Worm (Caenorhabditis elegans) whole organism, L4 larva: ENCODE measurements around the gene nap-1.

Experiments
- D1046.2 ChIP-seq: fragments of 200-800 bp; sonication (Bioruptor generic); IDR thresholded peaks from 2 replicates; pipeline ENCODE4 v1.3.6; 2022; ENCODE audit warnings: missing genetic modification characterization, missing compliant biosample characterization
- F10B5.3 ChIP-seq: sonication (generic microtip); optimal IDR thresholded peaks from 2 replicates; lab custom pipeline; 2016; ENCODE audit warnings: mild to moderate bottlenecking, missing genetic modification characterization, missing compliant biosample characterization
- R02D3.7 ChIP-seq: fragments of 150-350 bp; sonication (generic microtip); optimal IDR thresholded peaks from 3 replicates; lab custom pipeline; 2014; ENCODE audit warnings: missing biosample characterization, missing genetic modification characterization
- T26A8.4 ChIP-seq: fragments of 200-800 bp; sonication (Bioruptor generic); IDR thresholded peaks from 2 replicates; pipeline ENCODE4 v1.3.6; 2022; ENCODE audit warnings: missing genetic modification characterization, missing compliant biosample characterization
- Y105C5A.15 ChIP-seq: fragments of 200-800 bp; sonication (Bioruptor generic); IDR thresholded peaks from 2 replicates; pipeline ENCODE4 v1.3.6; 2022; ENCODE audit warnings: missing genetic modification characterization, missing compliant biosample characterization
- Y48G9A.11 ChIP-seq: fragments of 200-800 bp; sonication (Bioruptor generic); IDR thresholded peaks from 2 replicates; pipeline ENCODE4 v1.3.6; 2022; ENCODE audit warnings: missing genetic modification reagents, missing genetic modification characterization, missing compliant biosample characterization
- Y75B8A.6 ChIP-seq: fragments of 200-800 bp; sonication (Bioruptor generic); IDR thresholded peaks from 2 replicates; pipeline ENCODE4 v1.3.6; 2022; ENCODE audit warnings: missing genetic modification reagents, missing genetic modification characterization, missing compliant biosample characterization
- ZK337.2 ChIP-seq: fragments of 200-800 bp; sonication (Bioruptor generic); IDR thresholded peaks from 2 replicates; pipeline ENCODE4 v1.3.6; 2022; ENCODE audit warnings: missing genetic modification reagents, missing genetic modification characterization, missing compliant biosample characterization
- aly-2 ChIP-seq: sonication (generic microtip); optimal IDR thresholded peaks from 2 replicates; lab custom pipeline; 2018; ENCODE audit warnings: missing biosample characterization, missing genetic modification characterization
- ama-1 ChIP-seq: fragments of 150-350 bp; optimal IDR thresholded peaks from 2 replicates; lab custom pipeline; 2014; ENCODE audit warnings: inconsistent platforms, mixed read lengths
- ceh-28 ChIP-seq: fragments of 150-350 bp; optimal IDR thresholded peaks from 2 replicates; lab custom pipeline; 2014; ENCODE audit warnings: missing biosample characterization, missing genetic modification reagents, missing genetic modification characterization
- ceh-62 ChIP-seq: sonication (generic microtip); optimal IDR thresholded peaks from 2 replicates; lab custom pipeline; 2017; ENCODE audit warnings: missing biosample characterization, missing genetic modification characterization
- cey-2 ChIP-seq: sonication (generic microtip); optimal IDR thresholded peaks from 3 replicates; lab custom pipeline; 2017; ENCODE audit warnings: missing genetic modification characterization, mild to moderate bottlenecking, missing compliant biosample characterization, antibody characterized with exemption, borderline replicate concordance; ENCODE audit not compliant: insufficient read depth
- daf-12 ChIP-seq: fragments of 150-350 bp; optimal IDR thresholded peaks from 2 replicates; lab custom pipeline; 2014; ENCODE audit warnings: missing biosample characterization, missing genetic modification reagents, missing genetic modification characterization
- daf-8 ChIP-seq: fragments of 200-800 bp; sonication (Bioruptor generic); IDR thresholded peaks from 2 replicates; pipeline ENCODE4 v1.3.6; 2022; ENCODE audit warnings: missing genetic modification characterization, missing compliant biosample characterization
- egl-27 ChIP-seq: sonication (generic microtip); optimal IDR thresholded peaks from 3 replicates; lab custom pipeline; 2017; ENCODE audit warnings: missing biosample characterization, missing genetic modification reagents, missing genetic modification characterization
- egl-43 ChIP-seq: fragments of 200-800 bp; sonication (Bioruptor generic); IDR thresholded peaks from 2 replicates; pipeline ENCODE4 v1.3.6; 2022; ENCODE audit warnings: missing genetic modification reagents, missing genetic modification characterization, missing compliant biosample characterization
- fos-1 ChIP-seq: fragments of 150-350 bp; optimal IDR thresholded peaks from 2 replicates; lab custom pipeline; 2014; ENCODE audit warnings: missing biosample characterization, missing genetic modification characterization
- gei-8 ChIP-seq: fragments of 200-800 bp; sonication (Bioruptor generic); optimal IDR thresholded peaks from 2 replicates; lab custom pipeline; 2018; ENCODE audit warnings: mild to moderate bottlenecking, missing genetic modification characterization, missing compliant biosample characterization
- hif-1 ChIP-seq, 2 experiments: sonication (generic microtip); optimal IDR thresholded peaks; 2 replicates each; lab custom pipeline; 2016 to 2017; ENCODE audit warnings: missing compliant biosample characterization in 2 of 2, missing genetic modification characterization in 2 of 2, missing genetic modification reagents in 2 of 2, missing genotype in 2 of 2, mild to moderate bottlenecking in 1 of 2
- hlh-30 ChIP-seq: sonication (generic microtip); optimal IDR thresholded peaks from 2 replicates; lab custom pipeline; 2017; ENCODE audit warnings: antibody characterized with exemption, mild to moderate bottlenecking, missing genetic modification characterization, missing compliant biosample characterization; ENCODE audit not compliant: insufficient read depth
- hmg-1.1 ChIP-seq: fragments of 200-800 bp; sonication (Bioruptor generic); IDR thresholded peaks from 2 replicates; pipeline ENCODE4 v1.3.6; 2022; ENCODE audit warnings: missing genetic modification reagents, missing genetic modification characterization, missing compliant biosample characterization
- jun-1 ChIP-seq: fragments of 150-350 bp; optimal IDR thresholded peaks from 2 replicates; lab custom pipeline; 2014; ENCODE audit warnings: missing biosample characterization, missing genetic modification reagents, missing genetic modification characterization
- lin-1 ChIP-seq: fragments of 200-800 bp; sonication (Bioruptor generic); IDR thresholded peaks from 2 replicates; pipeline ENCODE4 v1.3.6; 2022; ENCODE audit warnings: missing genetic modification reagents, missing genetic modification characterization, missing compliant biosample characterization
- lin-13 ChIP-seq: fragments of 150-350 bp; optimal IDR thresholded peaks from 2 replicates; lab custom pipeline; 2014; ENCODE audit warnings: missing biosample characterization, missing genetic modification reagents, missing genetic modification characterization
- lin-15B ChIP-seq: fragments of 150-350 bp; sonication (generic microtip); optimal IDR thresholded peaks from 3 replicates; lab custom pipeline; 2014; ENCODE audit warnings: missing biosample characterization, missing genetic modification characterization
- lin-29 ChIP-seq: fragments of 200-800 bp; sonication (Bioruptor generic); IDR thresholded peaks from 2 replicates; pipeline ENCODE4 v1.3.6; 2022; ENCODE audit warnings: missing genetic modification reagents, missing genetic modification characterization, missing compliant biosample characterization
- lsy-2 ChIP-seq, 2 experiments: fragments of 150-350 bp in 1 of 2; sonication (generic microtip) in 1 of 2; optimal IDR thresholded peaks; 2 replicates each; lab custom pipeline; 2014 to 2017; ENCODE audit warnings: missing biosample characterization in 2 of 2, missing genetic modification characterization in 2 of 2
- mdt-29 ChIP-seq: fragments of 200-800 bp; sonication (Bioruptor generic); IDR thresholded peaks from 2 replicates; pipeline ENCODE4 v1.3.6; 2022; ENCODE audit warnings: missing genetic modification reagents, missing genetic modification characterization, missing compliant biosample characterization
- mep-1 ChIP-seq: fragments of 150-350 bp; sonication (generic microtip); optimal IDR thresholded peaks from 3 replicates; lab custom pipeline; 2014; ENCODE audit warnings: missing biosample characterization, missing genetic modification characterization
- mxl-2 ChIP-seq: fragments of 200-800 bp; sonication (Bioruptor generic); conservative IDR thresholded peaks from 2 replicates; pipeline ENCODE4 v1.3.6; 2022; ENCODE audit warnings: missing genetic modification reagents, missing genetic modification characterization, missing compliant biosample characterization
- nhr-10 ChIP-seq: fragments of 150-350 bp; optimal IDR thresholded peaks from 2 replicates; lab custom pipeline; 2014; ENCODE audit warnings: missing biosample characterization, missing genetic modification characterization
- nhr-102 ChIP-seq: sonication (generic microtip); optimal IDR thresholded peaks from 2 replicates; lab custom pipeline; 2016; ENCODE audit warnings: mild to moderate bottlenecking, missing genetic modification characterization, moderate library complexity, missing compliant biosample characterization
- nhr-111 ChIP-seq: fragments of 200-800 bp; sonication (Bioruptor generic); optimal IDR thresholded peaks from 2 replicates; lab custom pipeline; 2018; ENCODE audit warnings: mild to moderate bottlenecking, missing genetic modification characterization, missing compliant biosample characterization
- nhr-41 ChIP-seq: fragments of 200-800 bp; sonication (Bioruptor generic); IDR thresholded peaks from 2 replicates; pipeline ENCODE4 v1.3.6; 2022; ENCODE audit warnings: missing genetic modification reagents, missing genetic modification characterization, missing compliant biosample characterization
- nhr-77 ChIP-seq: fragments of 150-350 bp; optimal IDR thresholded peaks from 2 replicates; lab custom pipeline; 2014; ENCODE audit warnings: missing biosample characterization, missing genetic modification characterization
- pha-4 ChIP-seq, 2 experiments: fragments of 150-350 bp in 1 of 2; fragments of 200-800 bp in 1 of 2; sonication (Bioruptor generic) in 1 of 2; IDR thresholded peaks in 1 of 2; optimal IDR thresholded peaks in 1 of 2; 2 replicates each; pipeline versions ENCODE4 v1.3.6 to Lab custom; 2014 to 2022; ENCODE audit warnings: missing genetic modification characterization in 2 of 2, missing genetic modification reagents in 2 of 2, missing biosample characterization in 1 of 2, missing compliant biosample characterization in 1 of 2
- php-3 ChIP-seq: fragments of 200-800 bp; sonication (Bioruptor generic); IDR thresholded peaks from 2 replicates; pipeline ENCODE4 v1.3.6; 2022; ENCODE audit warnings: missing genetic modification reagents, missing genetic modification characterization, missing compliant biosample characterization
- sdz-12 ChIP-seq: fragments of 200-800 bp; sonication (Bioruptor generic); optimal IDR thresholded peaks from 2 replicates; lab custom pipeline; 2018; ENCODE audit warnings: mild to moderate bottlenecking, missing genetic modification characterization, missing compliant biosample characterization
- skn-1 ChIP-seq: fragments of 150-350 bp; optimal IDR thresholded peaks from 2 replicates; lab custom pipeline; 2014; ENCODE audit warnings: missing biosample characterization, missing genetic modification characterization
- spr-1 ChIP-seq: sonication (generic microtip); optimal IDR thresholded peaks from 2 replicates; lab custom pipeline; 2016; ENCODE audit warnings: mild to moderate bottlenecking, missing genetic modification characterization, missing compliant biosample characterization
- spr-3 ChIP-seq: fragments of 200-800 bp; sonication (Bioruptor generic); optimal IDR thresholded peaks from 2 replicates; lab custom pipeline; 2018; ENCODE audit warnings: mild to moderate bottlenecking, missing genetic modification characterization, missing compliant biosample characterization
- tag-97 ChIP-seq: fragments of 200-800 bp; sonication (Bioruptor generic); IDR thresholded peaks from 2 replicates; pipeline ENCODE4 v1.3.6; 2022; ENCODE audit warnings: missing genetic modification characterization, missing compliant biosample characterization
- tra-1 ChIP-seq: fragments of 200-800 bp; sonication (Bioruptor generic); IDR thresholded peaks from 2 replicates; pipeline ENCODE4 v1.3.6; 2022; ENCODE audit warnings: missing genetic modification reagents, missing genetic modification characterization, missing compliant biosample characterization
- unc-130 ChIP-seq: sonication (generic microtip); optimal IDR thresholded peaks from 2 replicates; lab custom pipeline; 2016; ENCODE audit warnings: missing genetic modification reagents, missing genetic modification characterization, missing compliant biosample characterization
- unc-39 ChIP-seq: sonication (generic microtip); optimal IDR thresholded peaks from 2 replicates; lab custom pipeline; 2017; ENCODE audit warnings: missing biosample characterization, missing genetic modification characterization
- unc-62 ChIP-seq, 3 experiments: fragments of 150-350 bp in 1 of 3; sonication (generic microtip); optimal IDR thresholded peaks in 2 of 3; peaks in 1 of 3; 1 replicate in 1 of 3; 2 replicates in 2 of 3; lab custom pipeline; 2014 to 2017; ENCODE audit warnings: missing biosample characterization in 3 of 3, missing genetic modification characterization in 3 of 3, missing genetic modification reagents in 3 of 3, missing genotype in 1 of 3
- vab-7 ChIP-seq: fragments of 200-800 bp; sonication (Bioruptor generic); IDR thresholded peaks from 2 replicates; pipeline ENCODE4 v1.3.6; 2022; ENCODE audit warnings: missing genetic modification reagents, missing genetic modification characterization, missing compliant biosample characterization
- zip-2 ChIP-seq: fragments of 150-350 bp; optimal IDR thresholded peaks from 2 replicates; lab custom pipeline; 2014; ENCODE audit warnings: missing biosample characterization, missing genetic modification characterization
- ztf-11 ChIP-seq: fragments of 150-350 bp; optimal IDR thresholded peaks from 2 replicates; lab custom pipeline; 2014; ENCODE audit warnings: missing biosample characterization, missing genetic modification characterization

nap-1 gene

DNA sequence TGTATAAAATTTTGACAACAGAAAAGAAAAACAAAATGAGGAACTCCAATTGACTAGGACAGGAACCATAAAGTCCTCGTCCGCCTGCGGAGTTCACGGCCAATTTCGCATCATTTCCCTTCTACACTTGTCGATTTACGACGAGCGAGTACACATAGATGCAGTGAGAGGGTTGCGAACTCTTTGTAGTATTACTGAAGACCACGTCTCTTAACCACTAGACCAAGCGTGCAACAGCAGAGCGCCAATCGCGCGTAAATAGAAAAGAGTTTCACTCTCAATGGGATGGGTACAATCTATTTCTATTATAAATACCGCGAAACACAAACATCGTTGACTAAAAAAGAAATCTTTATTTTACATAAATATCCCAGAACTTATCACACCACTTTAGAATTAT is 3.7 kb downstream of the nap-1 start (continued):
- TF ChIP-seq aly-2 (tag; lab: Kevin White, UChicago) (no peak), ZK337.2 (GFP tag; lab: Robert Waterston, UW) (peak; percentile 41; the same call in 1 of the 2 replicates), nhr-10 (tag; lab: Kevin White, UChicago) (no peak), T26A8.4 (GFP tag; lab: Robert Waterston, UW) (no peak; the same call in none of the 2 replicates), daf-8 (no peak), skn-1 (tag; lab: Kevin White, UChicago) (no peak), egl-43 (GFP tag; lab: Robert Waterston, UW) (peak; percentile 84), Y48G9A.11 (GFP tag; lab: Robert Waterston, UW) (peak; percentile 68), vab-7 (peak; percentile 74), hif-1 (tag; optimal IDR thresholded peaks at IDR 0.05; lab: Kevin White, UChicago) (peak in 1 of 2 experiments; percentile 62), cey-2 (tag; lab: Kevin White, UChicago) (no peak), ztf-11 (tag; lab: Kevin White, UChicago) (no peak), Y105C5A.15 (GFP tag; lab: Robert Waterston, UW) (peak; percentile 83), pha-4 (GFP tag; IDR thresholded peaks at IDR 0.05; lab: Robert Waterston, UW) (peak; percentile 89), pha-4 (tag; optimal IDR thresholded peaks at IDR 0.05; lab: Kevin White, UChicago) (peak; percentile 61), nhr-102 (tag; lab: Kevin White, UChicago) (peak; percentile 61), lin-13 (GFP tag; lab: Kevin White, UChicago) (peak; percentile 71), F10B5.3 (no peak), R02D3.7 (peak; percentile 77), daf-12 (no peak), sdz-12 (no peak), spr-3 (GFP tag; lab: Kevin White, UChicago) (peak; percentile 51), tag-97 (GFP tag; lab: Robert Waterston, UW) (no peak), lin-15B (tag; lab: Kevin White, UChicago) (no peak), hmg-1.1 (GFP tag; lab: Robert Waterston, UW) (peak; percentile 88), nhr-41 (GFP tag; lab: Robert Waterston, UW) (peak; percentile 21; the same call in 1 of the 2 replicates), unc-62 (GFP tag; optimal IDR thresholded peaks at IDR 0.05 in 1 of 2; lab: Kevin White, UChicago) (no peak), unc-62 (tag; optimal IDR thresholded peaks at IDR 0.05; lab: Kevin White, UChicago) (no peak), Y75B8A.6 (GFP tag; lab: Robert Waterston, UW) (0 out of 2 replicates have a peak, but pooled peaks have one; percentile 73), mxl-2 (GFP tag; lab: Robert Waterston, UW) (no peak), hlh-30 (tag; lab: Kevin White, UChicago) (peak; percentile 64), lin-29 (GFP tag; lab: Robert Waterston, UW) (no peak), zip-2 (tag; lab: Kevin White, UChicago) (peak; percentile 13), lin-1 (GFP tag; lab: Robert Waterston, UW) (0 out of 2 replicates have a peak, but pooled peaks have one; percentile 49), lsy-2 (tag; optimal IDR thresholded peaks at IDR 0.05; lab: Kevin White, UChicago) (peak in 1 of 2 experiments; percentile 4), unc-39 (no peak), D1046.2 (GFP tag; lab: Robert Waterston, UW) (peak; percentile 61; the same call in 1 of the 2 replicates), tra-1 (GFP tag; lab: Robert Waterston, UW) (peak; percentile 57; the same call in 1 of the 2 replicates), mep-1 (tag; lab: Kevin White, UChicago) (peak; percentile 87), spr-1 (peak; percentile 32), ceh-28 (tag; lab: Kevin White, UChicago) (no peak), mdt-29 (GFP tag; lab: Robert Waterston, UW) (peak; percentile 83), egl-27 (tag; lab: Kevin White, UChicago) (no peak), jun-1 (tag; lab: Kevin White, UChicago) (peak; percentile 50), ceh-62 (tag; lab: Kevin White, UChicago) (no peak), unc-130 (GFP tag; lab: Kevin White, UChicago) (peak; percentile 71), nhr-111 (GFP tag; lab: Kevin White, UChicago) (no peak), gei-8 (GFP tag; lab: Kevin White, UChicago) (peak; percentile 29), fos-1 (no peak), ama-1 (lab: Kevin White, UChicago) (peak; percentile 60), nhr-77 (peak; percentile 48), php-3 (GFP tag; lab: Robert Waterston, UW) (0 out of 2 replicates have a peak, but pooled peaks have one; percentile 54)
